Worm (Caenorhabditis elegans) whole organism, L3 larva: ENCODE data around the gene B0250.5.

Source experiments
- R02D3.7 ChIP-seq: fragments of 150-350 bp; optimal IDR thresholded peaks from 2 replicates; lab custom pipeline; 2014; ENCODE audit warnings: missing biosample characterization, missing genetic modification characterization
- ZK546.5 ChIP-seq: sonication (generic microtip); optimal IDR thresholded peaks from 2 replicates; lab custom pipeline; 2017; ENCODE audit warnings: missing biosample characterization, missing genetic modification characterization
- ama-1 ChIP-seq: fragments of 150-350 bp; optimal IDR thresholded peaks from 2 replicates; lab custom pipeline; 2018
- ceh-16 ChIP-seq: sonication (generic microtip); optimal IDR thresholded peaks from 2 replicates; lab custom pipeline; 2017; ENCODE audit warnings: missing biosample characterization, missing genetic modification characterization
- ceh-28 ChIP-seq: fragments of 150-350 bp; optimal IDR thresholded peaks from 2 replicates; lab custom pipeline; 2014; ENCODE audit warnings: missing biosample characterization, missing genetic modification reagents, missing genetic modification characterization
- ceh-82 ChIP-seq: fragments of 150-350 bp; optimal IDR thresholded peaks from 2 replicates; lab custom pipeline; 2014; ENCODE audit warnings: missing biosample characterization, missing genetic modification characterization
- ceh-9 ChIP-seq: sonication (generic microtip); optimal IDR thresholded peaks from 2 replicates; lab custom pipeline; 2018; ENCODE audit warnings: missing biosample characterization, missing genetic modification characterization
- daf-12 ChIP-seq: fragments of 150-350 bp; optimal IDR thresholded peaks from 2 replicates; lab custom pipeline; 2014; ENCODE audit warnings: missing biosample characterization, missing genetic modification reagents, missing genetic modification characterization
- egl-5 ChIP-seq: fragments of 150-350 bp; optimal IDR thresholded peaks from 2 replicates; lab custom pipeline; 2017; ENCODE audit warnings: missing biosample characterization, missing genetic modification reagents, missing genetic modification characterization, inconsistent platforms
- elt-1 ChIP-seq: fragments of 150-350 bp; optimal IDR thresholded peaks from 2 replicates; lab custom pipeline; 2014; ENCODE audit warnings: missing biosample characterization, missing genetic modification characterization
- elt-2 ChIP-seq: sonication (generic microtip); optimal IDR thresholded peaks from 2 replicates; lab custom pipeline; 2016; ENCODE audit warnings: missing genetic modification reagents, mild to moderate bottlenecking, missing genetic modification characterization, missing compliant biosample characterization
- elt-3 ChIP-seq, 3 experiments: fragments of 150-350 bp in 1 of 3; sonication (generic microtip) in 2 of 3; optimal IDR thresholded peaks; 2 replicates in 2 of 3; 4 replicates in 1 of 3; lab custom pipeline; 2014 to 2017; ENCODE audit warnings: missing biosample characterization in 3 of 3, missing genetic modification characterization in 3 of 3
- eor-1 ChIP-seq, 2 experiments: fragments of 150-350 bp; optimal IDR thresholded peaks; 2 replicates each; lab custom pipeline; 2014 to 2018; ENCODE audit warnings: missing biosample characterization in 2 of 2, missing genetic modification characterization in 2 of 2
- fkh-10 ChIP-seq: sonication (generic microtip); optimal IDR thresholded peaks from 2 replicates; lab custom pipeline; 2017; ENCODE audit warnings: missing biosample characterization, missing genetic modification reagents, missing genetic modification characterization
- hmg-11 ChIP-seq: sonication (generic microtip); optimal IDR thresholded peaks from 2 replicates; lab custom pipeline; 2016; ENCODE audit warnings: missing genetic modification characterization, missing compliant biosample characterization
- jun-1 ChIP-seq: fragments of 150-350 bp; optimal IDR thresholded peaks from 2 replicates; lab custom pipeline; 2014; ENCODE audit warnings: missing biosample characterization, missing genetic modification reagents, missing genetic modification characterization
- lin-15B ChIP-seq: fragments of 150-350 bp; optimal IDR thresholded peaks from 2 replicates; lab custom pipeline; 2014; ENCODE audit warnings: missing biosample characterization, missing genetic modification characterization
- lin-39 ChIP-seq: fragments of 150-350 bp; optimal IDR thresholded peaks from 2 replicates; lab custom pipeline; 2018; ENCODE audit warnings: missing biosample characterization, missing genetic modification reagents, missing genetic modification characterization
- mdl-1 ChIP-seq: fragments of 150-350 bp; optimal IDR thresholded peaks from 2 replicates; lab custom pipeline; 2014; ENCODE audit warnings: missing biosample characterization, missing genetic modification characterization
- mml-1 ChIP-seq: fragments of 150-350 bp; sonication (generic microtip); optimal IDR thresholded peaks from 3 replicates; lab custom pipeline; 2014; ENCODE audit warnings: missing biosample characterization, missing genetic modification characterization
- nfya-1 ChIP-seq: sonication (generic microtip); optimal IDR thresholded peaks from 2 replicates; lab custom pipeline; 2017; ENCODE audit warnings: missing genetic modification characterization, mild to moderate bottlenecking, missing compliant biosample characterization, antibody characterized with exemption, moderate library complexity; ENCODE audit not compliant: insufficient read depth
- nhr-11 ChIP-seq: fragments of 150-350 bp; optimal IDR thresholded peaks from 2 replicates; lab custom pipeline; 2014; ENCODE audit warnings: missing biosample characterization, missing genetic modification characterization
- nhr-23 ChIP-seq: fragments of 150-350 bp; optimal IDR thresholded peaks from 2 replicates; lab custom pipeline; 2014; ENCODE audit warnings: missing biosample characterization, missing genetic modification reagents, missing genetic modification characterization
- nhr-25 ChIP-seq: sonication (generic microtip); optimal IDR thresholded peaks from 2 replicates; lab custom pipeline; 2017; ENCODE audit warnings: missing biosample characterization, missing genetic modification characterization
- nhr-28 ChIP-seq: fragments of 150-350 bp; optimal IDR thresholded peaks from 2 replicates; lab custom pipeline; 2014; ENCODE audit warnings: missing biosample characterization, missing genetic modification characterization
- nhr-43 ChIP-seq: sonication (generic microtip); optimal IDR thresholded peaks from 2 replicates; lab custom pipeline; 2016; ENCODE audit warnings: mild to moderate bottlenecking, missing genetic modification characterization, missing compliant biosample characterization; ENCODE audit not compliant: poor library complexity, severe bottlenecking
- nhr-67 ChIP-seq: fragments of 150-350 bp; optimal IDR thresholded peaks from 2 replicates; lab custom pipeline; 2014; ENCODE audit warnings: missing biosample characterization, missing genetic modification characterization
- nhr-77 ChIP-seq: fragments of 150-350 bp; optimal IDR thresholded peaks from 2 replicates; lab custom pipeline; 2014; ENCODE audit warnings: missing biosample characterization, missing genetic modification characterization
- pha-4 ChIP-seq: fragments of 150-350 bp; optimal IDR thresholded peaks from 2 replicates; lab custom pipeline; 2014; ENCODE audit warnings: missing biosample characterization, missing genetic modification reagents, missing genetic modification characterization
- pqm-1 ChIP-seq: fragments of 150-350 bp; optimal IDR thresholded peaks from 2 replicates; lab custom pipeline; 2017; ENCODE audit warnings: missing biosample characterization, missing genetic modification characterization, inconsistent platforms
- sea-2 ChIP-seq: fragments of 150-350 bp; sonication (generic microtip); optimal IDR thresholded peaks from 4 replicates; lab custom pipeline; 2014; ENCODE audit warnings: missing biosample characterization, missing genetic modification reagents, missing genetic modification characterization
- skn-1 ChIP-seq: fragments of 150-350 bp; optimal IDR thresholded peaks from 2 replicates; lab custom pipeline; 2014; ENCODE audit warnings: missing biosample characterization, missing genetic modification characterization
- snpc-4 ChIP-seq: fragments of 150-350 bp; optimal IDR thresholded peaks from 2 replicates; lab custom pipeline; 2014; ENCODE audit warnings: missing biosample characterization, missing genetic modification characterization
- tbx-2 ChIP-seq: sonication (generic microtip); optimal IDR thresholded peaks from 2 replicates; lab custom pipeline; 2016; ENCODE audit warnings: mild to moderate bottlenecking, missing genetic modification characterization, missing compliant biosample characterization
- unc-39 ChIP-seq: sonication (generic microtip); optimal IDR thresholded peaks from 4 replicates; lab custom pipeline; 2017; ENCODE audit warnings: missing biosample characterization, missing genetic modification characterization
- zag-1 ChIP-seq: fragments of 150-350 bp; optimal IDR thresholded peaks from 2 replicates; lab custom pipeline; 2014; ENCODE audit warnings: missing biosample characterization, missing genetic modification characterization
- ztf-11 ChIP-seq: fragments of 150-350 bp; optimal IDR thresholded peaks from 2 replicates; lab custom pipeline; 2014; ENCODE audit warnings: missing biosample characterization, missing genetic modification characterization
- ztf-4 ChIP-seq: fragments of 150-350 bp; optimal IDR thresholded peaks from 2 replicates; lab custom pipeline; 2014; ENCODE audit warnings: missing biosample characterization, missing genetic modification characterization

B0250.5 gene

DNA sequence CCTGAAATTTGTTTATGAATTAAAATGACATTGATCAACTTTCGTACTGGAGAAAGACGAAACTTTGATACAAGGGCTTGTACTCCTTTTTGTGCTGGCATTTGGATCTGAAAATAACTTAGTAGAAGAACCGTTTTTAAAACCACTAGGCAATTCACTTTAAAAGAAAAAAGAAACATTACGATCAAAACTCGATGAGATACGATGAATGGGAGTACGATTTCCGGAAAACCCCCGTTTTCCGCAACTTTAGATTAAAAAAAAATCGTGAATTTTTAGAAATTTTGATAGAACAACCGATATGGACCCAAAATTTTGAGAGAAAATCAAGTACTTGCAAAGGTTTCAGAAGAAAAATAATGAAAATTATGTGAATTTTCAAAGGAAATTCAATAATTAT, 23.3 kb upstream of the B0250.5 start, which contains the start of gene B0250.8:
B0250.8 (minus strand) TSS at position 101 of the 400 bp plus-strand sequence.
- TF ChIP-seq skn-1 (tag; lab: Kevin White, UChicago) = no peak

DNA sequence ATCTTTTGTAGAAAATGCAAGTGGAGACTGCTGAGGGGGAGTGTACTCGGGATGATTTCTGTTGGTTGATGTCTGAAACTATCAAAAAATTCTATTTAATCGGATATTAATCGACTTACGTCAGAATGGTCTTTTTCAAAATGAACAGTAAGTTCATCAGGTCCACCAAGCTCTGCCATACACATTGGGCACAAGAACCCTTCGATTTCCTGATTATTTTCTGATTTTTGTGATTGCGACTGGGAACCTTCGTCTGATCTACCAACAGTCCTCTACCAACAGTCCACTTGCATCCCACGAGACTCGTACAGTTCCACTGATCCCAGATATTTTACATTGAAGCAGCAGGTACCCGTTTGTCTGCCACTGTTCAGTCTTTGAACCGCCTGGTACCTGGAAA, 18.7 kb upstream of the B0250.5 start:
- no peak for TF ChIP-seq snpc-4 (tag; lab: Kevin White, UChicago)
- TF ChIP-seq lin-39 = no peak
- TF ChIP-seq hmg-11 (tag; lab: Kevin White, UChicago) = no peak
- no peak for TF ChIP-seq nhr-11 (tag; lab: Kevin White, UChicago)
- no peak for TF ChIP-seq nhr-67 (tag; lab: Kevin White, UChicago)
- no peak for TF ChIP-seq nhr-28 (tag; lab: Kevin White, UChicago)

DNA sequence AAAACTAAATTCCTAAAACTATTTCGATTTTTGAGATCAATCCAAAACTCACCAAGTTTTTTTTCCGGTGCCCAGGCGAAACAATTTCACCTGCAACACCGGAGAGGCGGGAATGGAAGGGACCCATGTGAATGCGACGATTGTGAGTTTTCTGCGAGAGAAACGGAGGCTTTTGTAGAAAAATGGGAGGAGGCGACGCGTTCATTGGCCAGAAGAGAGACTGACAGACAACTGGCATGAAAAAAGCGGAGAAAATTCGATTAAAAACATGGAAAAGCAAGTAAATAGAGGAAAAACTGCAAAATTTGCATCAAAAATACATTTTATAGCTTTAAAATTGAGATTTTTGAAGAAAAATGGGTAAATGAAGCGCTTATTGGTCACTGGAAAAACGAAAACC, 17.9 kb upstream of the B0250.5 start, which contains the start of gene B0250.7:
B0250.7 (minus strand) TSS at position 232 of the 400 bp plus-strand sequence.
- TF ChIP-seq ceh-9 (tag; lab: Kevin White, UChicago) = no peak
- peak; percentile 97 for TF ChIP-seq nfya-1 (tag; lab: Kevin White, UChicago)

DNA sequence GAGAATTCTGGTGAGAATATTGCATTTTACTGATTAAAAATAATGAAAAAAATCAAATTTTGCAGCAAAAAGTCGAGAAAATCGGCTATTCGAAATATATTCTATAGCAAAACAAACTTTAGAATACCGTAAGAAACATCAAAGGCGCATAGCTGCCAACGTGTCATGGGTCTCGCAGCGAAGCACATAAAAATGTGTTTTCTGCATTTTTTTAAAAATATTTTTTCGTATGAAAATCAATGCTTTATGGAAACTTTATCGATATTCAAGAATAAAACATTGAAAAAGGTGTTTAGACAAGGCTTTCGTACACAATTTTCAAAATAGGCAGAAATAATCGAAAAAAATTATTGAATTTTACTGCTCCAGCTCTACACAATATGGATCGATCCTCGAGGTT, 17.2 kb upstream of the B0250.5 start:
- TF ChIP-seq mdl-1 (tag; lab: Kevin White, UChicago) = no peak
- TF ChIP-seq mml-1 = no peak
- TF ChIP-seq nhr-23 = no peak
- no peak for TF ChIP-seq lin-39
- TF ChIP-seq ztf-11 (tag; lab: Kevin White, UChicago) = no peak
- no peak for TF ChIP-seq tbx-2 (tag; lab: Kevin White, UChicago)
- no peak for TF ChIP-seq pqm-1
- no peak for TF ChIP-seq zag-1 (tag; lab: Kevin White, UChicago)
- no peak for TF ChIP-seq egl-5
- no peak for TF ChIP-seq sea-2 (GFP tag; lab: Kevin White, UChicago)

DNA sequence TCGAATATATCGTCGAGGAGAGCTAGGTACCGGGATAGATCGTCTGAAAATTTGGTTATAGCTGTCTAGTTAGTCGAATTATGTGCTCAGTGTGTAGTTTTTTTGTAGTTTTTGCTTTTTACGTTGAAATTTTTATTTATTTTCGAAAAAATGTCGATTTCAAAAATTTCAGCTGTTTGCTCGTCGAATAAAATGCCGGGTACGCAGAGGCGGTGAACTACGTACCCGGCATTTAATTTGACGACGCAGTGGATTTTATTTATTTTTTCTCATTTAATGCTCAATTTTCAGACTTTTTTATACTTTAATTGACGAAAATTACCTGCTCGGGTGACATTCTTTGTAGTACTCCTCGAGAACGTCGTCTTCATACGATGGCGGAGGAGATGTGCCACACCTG, 16.7 kb upstream of the B0250.5 start:
- TF ChIP-seq hmg-11 (tag; lab: Kevin White, UChicago) (peak; percentile 41), R02D3.7 (tag; lab: Kevin White, UChicago) (peak; percentile 20), pha-4 (tag; lab: Kevin White, UChicago) (peak; percentile 0), ztf-4 (tag; lab: Kevin White, UChicago) (no peak), nfya-1 (tag; lab: Kevin White, UChicago) (peak; percentile 46), nhr-28 (tag; lab: Kevin White, UChicago) (no peak), nhr-23 (peak; percentile 17), lin-15B (peak; percentile 34), ama-1 (no peak)

DNA sequence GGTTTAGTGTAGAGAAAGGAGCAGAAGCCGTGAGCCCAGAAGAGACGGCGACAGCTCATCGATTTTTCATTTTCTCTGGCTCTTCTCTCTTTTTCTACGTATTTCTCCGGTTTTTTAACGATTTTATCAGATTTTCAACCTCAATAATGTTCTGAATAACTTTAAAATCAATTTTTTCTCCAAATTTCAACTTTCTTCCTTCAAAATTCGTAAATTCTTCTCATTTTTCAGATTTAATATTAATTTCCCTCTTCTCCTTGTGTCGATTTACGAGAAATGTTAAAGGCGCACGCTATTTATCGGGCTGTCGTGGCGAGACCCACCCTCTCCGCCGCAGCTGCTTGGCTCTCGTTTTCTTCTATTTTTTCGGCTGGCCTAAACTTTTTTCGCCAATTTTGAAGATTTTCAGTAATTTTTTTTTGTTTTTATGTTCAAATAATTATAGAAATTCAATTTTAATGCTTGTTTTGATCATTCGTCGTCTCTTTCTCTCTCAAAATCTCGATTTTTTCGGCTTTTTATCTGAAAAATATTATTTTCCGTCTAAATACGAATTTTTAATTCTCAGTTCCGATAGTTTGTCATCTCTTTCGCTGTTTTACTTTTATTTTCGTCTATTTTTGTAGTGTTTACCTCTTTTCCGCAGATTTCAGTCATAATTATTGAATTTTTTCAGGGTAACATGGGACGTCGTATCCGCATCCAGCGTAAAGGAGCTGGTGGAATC, 14.5 kb upstream of the B0250.5 start, which contains the start of the genes calf-1 and rpl-2:
calf-1 (minus strand) TSS at position 77 of the 727 bp plus-strand sequence.
rpl-2 (plus strand) TSS at position 677 of the 727 bp plus-strand sequence.
- TF ChIP-seq ama-1 = peak; percentile 18
- peak; percentile 44 for TF ChIP-seq nhr-25 (tag; lab: Kevin White, UChicago)
- peak; percentile 93 for TF ChIP-seq R02D3.7 (tag; lab: Kevin White, UChicago)
- TF ChIP-seq elt-1 (tag; lab: Kevin White, UChicago) = no peak
- TF ChIP-seq tbx-2 (tag; lab: Kevin White, UChicago) = no peak
- TF ChIP-seq ZK546.5 (tag; lab: Kevin White, UChicago) = no peak
- TF ChIP-seq elt-2 = peak; percentile 27
- TF ChIP-seq jun-1 (tag; lab: Kevin White, UChicago) = no peak
- peak; percentile 69 for TF ChIP-seq lin-15B
- TF ChIP-seq skn-1 (tag; lab: Kevin White, UChicago) = no peak
- peak; percentile 44 for TF ChIP-seq nhr-43 (tag; lab: Kevin White, UChicago)
- no peak for TF ChIP-seq unc-39 (tag; lab: Kevin White, UChicago)
- no peak for TF ChIP-seq daf-12 (tag; lab: Kevin White, UChicago)
- TF ChIP-seq hmg-11 (tag; lab: Kevin White, UChicago) = peak; percentile 12
- no peak for TF ChIP-seq egl-5
- TF ChIP-seq nfya-1 (tag; lab: Kevin White, UChicago) = peak; percentile 79
- no peak for TF ChIP-seq eor-1 (tag; optimal IDR thresholded peaks at IDR 0.05; lab: Kevin White, UChicago)
- TF ChIP-seq elt-3 (tag; optimal IDR thresholded peaks at IDR 0.05; lab: Kevin White, UChicago) = no peak
- TF ChIP-seq ceh-82 (tag; lab: Kevin White, UChicago) = no peak
- no peak for TF ChIP-seq ceh-16 (tag; lab: Kevin White, UChicago)
- peak; percentile 57 for TF ChIP-seq lin-39
- TF ChIP-seq fkh-10 (GFP tag; lab: Kevin White, UChicago) = no peak
- TF ChIP-seq nhr-23 = peak; percentile 64
- TF ChIP-seq mml-1 = no peak
- TF ChIP-seq nhr-11 (tag; lab: Kevin White, UChicago) = peak; percentile 18
- peak; percentile 81 for TF ChIP-seq pha-4 (tag; lab: Kevin White, UChicago)
- no peak for TF ChIP-seq nhr-77
- TF ChIP-seq ceh-28 (tag; lab: Kevin White, UChicago) = peak; percentile 46
